Worm (Caenorhabditis elegans): ENCODE results near the gene ugt-59.

Gene ugt-59

DNA sequence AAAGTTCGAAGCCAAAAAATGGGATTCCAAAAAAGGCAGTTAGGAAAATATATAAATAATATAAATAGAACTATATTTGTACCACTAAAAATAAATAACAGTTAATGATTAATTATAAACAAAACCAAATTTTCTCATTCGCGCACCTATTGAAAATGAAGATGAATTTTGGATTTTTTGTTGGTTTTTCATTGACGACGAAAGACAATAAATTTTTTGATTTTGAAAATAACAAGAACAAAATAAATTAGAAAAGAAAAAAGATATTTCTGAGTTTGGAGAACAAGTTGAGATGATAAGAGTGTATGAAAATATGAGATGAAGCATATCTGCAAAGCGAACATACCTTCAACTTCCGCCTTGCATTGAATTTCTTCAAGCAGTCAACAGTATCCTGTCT lies 23.1 kb upstream of the ugt-59 start:
- TF ChIP-seq elt-2 (tag; optimal IDR thresholded peaks at IDR 0.05) (no peak), C38D4.7 (GFP tag; optimal IDR thresholded peaks at IDR 0.05) (no peak), hlh-13 (GFP tag; optimal IDR thresholded peaks at IDR 0.05) (no peak), tbx-7 (tag; optimal IDR thresholded peaks at IDR 0.05) (no peak), ceh-34 (tag; optimal IDR thresholded peaks at IDR 0.05) (no peak), pat-9 (tag; optimal IDR thresholded peaks at IDR 0.05) (no peak), unc-3 (GFP tag; conservative IDR thresholded peaks at IDR 0.05) (no peak), unc-3 (tag; optimal IDR thresholded peaks at IDR 0.05) (no peak), unc-86 (tag; optimal IDR thresholded peaks at IDR 0.05) (no peak), ceh-9 (tag; optimal IDR thresholded peaks at IDR 0.05) (no peak), fkh-10 (GFP tag; optimal IDR thresholded peaks at IDR 0.05) (no peak), ceh-19 (GFP tag; optimal IDR thresholded peaks at IDR 0.05) (no peak), ceh-48 (tag; optimal IDR thresholded peaks at IDR 0.05) (no peak), lim-6 (tag; optimal IDR thresholded peaks at IDR 0.05) (no peak), K02D7.2 (tag; optimal IDR thresholded peaks at IDR 0.05) (no peak)

DNA sequence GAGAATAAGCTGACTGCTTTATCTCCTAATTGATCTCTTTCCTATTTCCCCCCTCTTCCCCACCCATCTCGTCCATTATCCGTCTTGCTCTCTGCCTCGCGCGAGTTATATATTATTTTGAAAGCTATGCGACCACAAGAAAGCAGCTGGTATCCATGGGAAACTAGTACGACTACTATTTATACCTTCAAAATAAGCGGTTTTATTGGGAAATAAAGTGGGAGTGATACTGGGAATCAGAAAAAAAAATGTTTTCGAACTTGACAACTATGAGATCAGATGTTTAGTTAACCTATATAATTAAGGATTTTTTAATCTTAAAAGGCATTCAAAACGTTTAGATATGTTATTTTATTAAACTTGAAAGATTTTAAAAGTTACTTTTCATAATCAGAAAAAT lies 20.7 kb upstream of the ugt-59 start:
- TF ChIP-seq pha-4 (tag; optimal IDR thresholded peaks at IDR 0.05) (no peak), ceh-14 (tag; optimal IDR thresholded peaks at IDR 0.05) (no peak), T23F11.4 (GFP tag; optimal IDR thresholded peaks at IDR 0.05) (no peak), pros-1 (tag; optimal IDR thresholded peaks at IDR 0.05) (no peak), che-1 (tag; optimal IDR thresholded peaks at IDR 0.05) (no peak), ztf-16 (tag; optimal IDR thresholded peaks at IDR 0.05) (no peak), hlh-30 (tag; optimal IDR thresholded peaks at IDR 0.05; ENCODE audit: insufficient read depth) (no peak), eyg-1 (tag; optimal IDR thresholded peaks at IDR 0.05) (no peak), hlh-6 (tag; optimal IDR thresholded peaks at IDR 0.05) (no peak), unc-86 (tag; optimal IDR thresholded peaks at IDR 0.05) (no peak), zip-5 (tag; optimal IDR thresholded peaks at IDR 0.05) (no peak), ceh-6 (GFP tag; optimal IDR thresholded peaks at IDR 0.05) (no peak), syd-9 (tag; optimal IDR thresholded peaks at IDR 0.05) (no peak)

DNA sequence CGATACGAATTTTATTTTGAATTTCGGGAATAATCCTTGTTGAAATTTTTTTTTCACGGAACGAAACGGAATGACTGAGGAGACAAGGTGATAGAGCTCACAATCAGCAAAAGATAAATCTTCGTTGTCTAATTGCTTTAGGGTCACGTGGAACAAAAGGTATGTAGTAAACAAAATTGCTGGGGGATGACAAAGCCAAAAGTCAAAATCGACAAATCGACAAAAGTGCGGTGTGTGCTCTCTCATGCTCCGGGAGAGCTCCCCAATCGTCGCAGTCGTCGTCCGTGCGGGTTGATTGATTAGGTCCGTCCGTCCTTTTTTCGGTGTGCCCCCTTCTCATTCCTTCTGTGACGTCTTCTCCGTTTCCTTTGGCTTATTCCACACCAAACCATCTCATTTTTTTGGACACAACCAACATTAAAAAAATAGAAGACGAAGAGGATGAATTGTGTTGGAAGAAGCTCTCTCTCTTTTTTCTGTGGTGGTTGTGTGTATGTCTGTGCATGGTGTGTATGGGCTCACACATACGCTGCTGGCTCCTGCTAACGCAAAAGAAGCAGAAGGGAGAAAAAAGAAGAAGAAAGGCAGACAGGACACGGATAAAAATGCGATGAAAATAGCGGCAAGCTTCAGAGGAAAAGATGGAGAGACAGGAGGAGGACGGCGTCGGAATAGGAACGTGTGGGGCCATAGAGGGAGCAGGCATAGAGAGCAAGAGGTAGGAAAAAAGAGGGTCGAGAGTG lies 18.6 kb upstream of the ugt-59 start:
- TF ChIP-seq fax-1 (tag; optimal IDR thresholded peaks at IDR 0.05) (peak; percentile 64), unc-42 (tag; optimal IDR thresholded peaks at IDR 0.05) (peak; percentile 37), ceh-34 (tag; optimal IDR thresholded peaks at IDR 0.05) (peak; percentile 35), ceh-18 (tag; optimal IDR thresholded peaks at IDR 0.05) (peak; percentile 68), ceh-31 (tag; optimal IDR thresholded peaks at IDR 0.05) (peak; percentile 55), pqm-1 (tag; optimal IDR thresholded peaks at IDR 0.05) (peak; percentile 52), ceh-19 (GFP tag; optimal IDR thresholded peaks at IDR 0.05) (no peak), sox-4 (tag; optimal IDR thresholded peaks at IDR 0.05) (peak; percentile 35), sdc-2 (tag; optimal IDR thresholded peaks at IDR 0.05) (peak; percentile 26), nfya-1 (tag; optimal IDR thresholded peaks at IDR 0.05) (peak; percentile 63), ref-2 (tag; optimal IDR thresholded peaks at IDR 0.05) (peak; percentile 29), elt-2 (tag; optimal IDR thresholded peaks at IDR 0.05) (no peak), pha-4 (tag; optimal IDR thresholded peaks at IDR 0.05) (no peak)

DNA sequence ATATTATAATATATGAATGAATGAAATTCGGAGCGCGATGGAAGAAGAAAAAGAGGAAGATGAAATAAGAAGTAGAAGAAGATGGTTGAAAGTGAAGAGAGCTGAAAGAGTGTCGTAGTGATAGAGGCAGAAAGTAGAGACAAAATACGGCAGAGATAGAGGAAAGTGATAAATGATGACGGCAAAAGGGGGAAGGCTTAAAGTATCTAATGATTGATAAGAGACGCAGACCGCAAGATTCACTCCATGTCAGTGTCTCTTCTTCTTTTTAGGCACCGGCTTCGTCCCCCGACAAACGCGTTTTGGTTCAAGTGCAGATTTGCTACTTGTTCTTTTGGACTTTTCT lies 18.1 kb upstream of the ugt-59 start:
- peak; percentile 61 for TF ChIP-seq dve-1 (tag; optimal IDR thresholded peaks at IDR 0.05)
- no peak for TF ChIP-seq Y22D7AL.16 (tag; optimal IDR thresholded peaks at IDR 0.05)
- TF ChIP-seq sox-2 (GFP tag; IDR thresholded peaks at IDR 0.05): no peak
- peak; percentile 59 for TF ChIP-seq elt-2 (tag; optimal IDR thresholded peaks at IDR 0.05)
- TF ChIP-seq ceh-18 (tag; optimal IDR thresholded peaks at IDR 0.05): peak; percentile 13
- peak; percentile 57 for TF ChIP-seq unc-55 (GFP tag; optimal IDR thresholded peaks at IDR 0.05)
- TF ChIP-seq pros-1 (tag; optimal IDR thresholded peaks at IDR 0.05): peak; percentile 49
- TF ChIP-seq ceh-31 (tag; optimal IDR thresholded peaks at IDR 0.05): no peak
- no peak for TF ChIP-seq rnt-1 (tag; optimal IDR thresholded peaks at IDR 0.05)
- peak; percentile 6 for TF ChIP-seq ceh-22 (tag; optimal IDR thresholded peaks at IDR 0.05)

Measured in whole organism, late embryonic.